Worm (Caenorhabditis elegans): ENCODE measurements around the gene C39B10.4.

The C39B10.4 gene

ce11 chrX:10480563-10481290 is 35.9 kb downstream of the C39B10.4 start, which contains the start of gene elt-2 (continued):
- TF ChIP-seq fkh-10 (GFP tag; optimal IDR thresholded peaks at IDR 0.05): no peak
- peak; percentile 22 for TF ChIP-seq nhr-6 (tag; optimal IDR thresholded peaks at IDR 0.05)
- TF ChIP-seq nhr-10 (tag; optimal IDR thresholded peaks at IDR 0.05): peak; percentile 31
- TF ChIP-seq nhr-42 (GFP tag; IDR thresholded peaks at IDR 0.05): peak; percentile 56; the same call in 1 of the 2 replicates
- TF ChIP-seq saeg-2 (GFP tag; IDR thresholded peaks at IDR 0.05): peak; percentile 52; the same call in 1 of the 2 replicates
- 0 out of 2 replicates have a peak, but pooled peaks have one; percentile 20 for TF ChIP-seq mxl-2 (GFP tag; conservative IDR thresholded peaks at IDR 0.05)
- no peak for TF ChIP-seq zfp-2 (tag; optimal IDR thresholded peaks at IDR 0.05)
- TF ChIP-seq ceh-20 (GFP tag; IDR thresholded peaks at IDR 0.05): 0 out of 2 replicates have a peak, but pooled peaks have one; percentile 46
- TF ChIP-seq D1046.2 (GFP tag; IDR thresholded peaks at IDR 0.05): no peak
- TF ChIP-seq lin-38 (GFP tag; IDR thresholded peaks at IDR 0.05): no peak
- TF ChIP-seq unc-62 (GFP tag; optimal IDR thresholded peaks at IDR 0.05 in 1 of 2): peak in 1 of 2 experiments; percentile 93
- no peak for TF ChIP-seq unc-62 (tag; optimal IDR thresholded peaks at IDR 0.05)
- TF ChIP-seq nhr-41 (GFP tag; IDR thresholded peaks at IDR 0.05): peak; percentile 83
- peak; percentile 2 for TF ChIP-seq T20F7.1 (GFP tag; optimal IDR thresholded peaks at IDR 0.05)
- no peak for TF ChIP-seq egl-43 (GFP tag; IDR thresholded peaks at IDR 0.05)
- no peak for TF ChIP-seq F44E2.7 (GFP tag; IDR thresholded peaks at IDR 0.05)
- TF ChIP-seq dmd-9 (GFP tag; IDR thresholded peaks at IDR 0.05): no peak

- TF ChIP-seq nhr-76 (tag; optimal IDR thresholded peaks at IDR 0.05): no peak
- TF ChIP-seq aha-1 (tag): peak; percentile 85
Observed at ce11 chrX:10482272-10482671, 37.5 kb downstream of the C39B10.4 start.

- TF ChIP-seq madf-5 (GFP tag; IDR thresholded peaks at IDR 0.05): no peak
- no peak for TF ChIP-seq nhr-237 (tag; optimal IDR thresholded peaks at IDR 0.05)
- no peak for TF ChIP-seq dve-1 (tag; optimal IDR thresholded peaks at IDR 0.05; ENCODE audit: insufficient read depth)
- TF ChIP-seq sdz-12 (GFP tag; optimal IDR thresholded peaks at IDR 0.05): no peak
- TF ChIP-seq lsy-2 (tag; optimal IDR thresholded peaks at IDR 0.05): no peak
- peak; percentile 95 for TF ChIP-seq aha-1 (tag)
- no peak for TF ChIP-seq lin-29 (GFP tag; IDR thresholded peaks at IDR 0.05)
- TF ChIP-seq unc-62 (GFP tag; optimal IDR thresholded peaks at IDR 0.05 in 1 of 2): peak in 1 of 2 experiments; percentile 63
- no peak for TF ChIP-seq unc-62 (tag; optimal IDR thresholded peaks at IDR 0.05)
Observed at ce11 chrX:10485300-10485755, 40.5 kb downstream of the C39B10.4 start, which contains the start of gene C33D3.3. C33D3.3 (plus strand) TSS chrX:10485350.

ce11 chrX:10488763-10489162 is 44.0 kb downstream of the C39B10.4 start, which contains the start of gene C33D3.4:
C33D3.4 (plus strand) TSS chrX:10489063.
- no peak for TF ChIP-seq zag-1 (tag; optimal IDR thresholded peaks at IDR 0.05)
- TF ChIP-seq aly-2 (tag; optimal IDR thresholded peaks at IDR 0.05): no peak
- TF ChIP-seq nhr-6 (tag; optimal IDR thresholded peaks at IDR 0.05): no peak

- TF ChIP-seq lsy-2 (tag; optimal IDR thresholded peaks at IDR 0.05) (no peak), ctbp-1 (GFP tag; IDR thresholded peaks at IDR 0.05) (no peak), egl-43 (GFP tag; IDR thresholded peaks at IDR 0.05) (no peak), hmg-1.1 (GFP tag; IDR thresholded peaks at IDR 0.05) (no peak), fkh-10 (GFP tag; optimal IDR thresholded peaks at IDR 0.05) (no peak), egl-27 (tag; optimal IDR thresholded peaks at IDR 0.05) (no peak), nhr-102 (tag; optimal IDR thresholded peaks at IDR 0.05) (no peak), jun-1 (tag; optimal IDR thresholded peaks at IDR 0.05) (no peak), ztf-7 (tag; optimal IDR thresholded peaks at IDR 0.05) (no peak), set-16 (GFP tag; IDR thresholded peaks at IDR 0.05) (no peak), vab-7 (GFP tag; IDR thresholded peaks at IDR 0.05) (no peak), ces-1 (GFP tag; optimal IDR thresholded peaks at IDR 0.05) (no peak), F37D6.2 (tag; optimal IDR thresholded peaks at IDR 0.05) (no peak), lin-39 (tag; optimal IDR thresholded peaks at IDR 0.05) (no peak), daf-16 (GFP tag; optimal IDR thresholded peaks at IDR 0.05) (no peak), daf-16 (tag; optimal IDR thresholded peaks at IDR 0.05) (no peak), F26F4.8 (GFP tag; conservative IDR thresholded peaks at IDR 0.05) (no peak), nhr-11 (tag; optimal IDR thresholded peaks at IDR 0.05) (no peak), nhr-10 (tag; optimal IDR thresholded peaks at IDR 0.05) (no peak)
Observed at ce11 chrX:10491044-10491443, 46.2 kb downstream of the C39B10.4 start, which contains the start of gene C33D3.5. C33D3.5 (plus strand) TSS chrX:10491344.

Measured in whole organism, L4 larva.